Fruit fly (Drosophila melanogaster) whole organism, embryonic: ENCODE data around the gene CG11562.

Source experiments
- CG10431 ChIP-seq: fragments of 200-800 bp; sonication (Bioruptor generic); optimal IDR thresholded peaks from 3 replicates; lab custom pipeline; 2018; ENCODE audit warnings: missing biosample characterization, mild to moderate bottlenecking, missing genetic modification characterization
- CG10654 ChIP-seq: fragments of 200-800 bp; sonication (Bioruptor generic); optimal IDR thresholded peaks from 2 replicates; lab custom pipeline; 2016; ENCODE audit warnings: missing biosample characterization, missing genetic modification characterization
- CG11093 ChIP-seq: fragments of 200-800 bp; sonication (Bioruptor generic); IDR thresholded peaks from 3 replicates; pipeline ENCODE4 v1.3.6; 2022; ENCODE audit warnings: missing biosample characterization, missing genetic modification characterization
- CG11247 ChIP-seq: fragments of 200-800 bp; sonication (Bioruptor generic); IDR thresholded peaks from 2 replicates; pipeline ENCODE4 v1.3.6; 2022; ENCODE audit warnings: missing biosample characterization, missing genetic modification characterization
- CG14667 ChIP-seq: fragments of 200-800 bp; sonication (Bioruptor generic); IDR thresholded peaks from 2 replicates; pipeline ENCODE4 v1.3.6; 2022; ENCODE audit warnings: missing biosample characterization, missing genetic modification characterization
- CG18011 ChIP-seq: fragments of 200-800 bp; sonication (Bioruptor generic); optimal IDR thresholded peaks from 2 replicates; lab custom pipeline; 2017; ENCODE audit warnings: missing biosample characterization, missing genetic modification characterization, mild to moderate bottlenecking, moderate library complexity, missing genotype
- CG1832 ChIP-seq: fragments of 200-800 bp; sonication (Bioruptor generic); optimal IDR thresholded peaks from 2 replicates; lab custom pipeline; 2017; ENCODE audit warnings: missing biosample characterization, mild to moderate bottlenecking, missing genetic modification characterization, inconsistent platforms
- CG2202 ChIP-seq: fragments of 200-800 bp; sonication (Bioruptor generic); optimal IDR thresholded peaks from 2 replicates; lab custom pipeline; 2018; ENCODE audit warnings: missing biosample characterization, mild to moderate bottlenecking, missing genetic modification characterization
- CG32532 ChIP-seq: fragments of 200-800 bp; sonication (Bioruptor generic); IDR thresholded peaks from 2 replicates; pipeline ENCODE4 v1.3.6; 2022; ENCODE audit warnings: missing biosample characterization, missing genetic modification characterization
- CG3281 ChIP-seq: fragments of 200-800 bp; sonication (Bioruptor generic); optimal IDR thresholded peaks from 3 replicates; lab custom pipeline; 2017; ENCODE audit warnings: missing biosample characterization, mild to moderate bottlenecking, missing genetic modification characterization
- CG34376 ChIP-seq: fragments of 200-800 bp; sonication (Bioruptor generic); optimal IDR thresholded peaks from 2 replicates; lab custom pipeline; 2018; ENCODE audit warnings: missing biosample characterization, mild to moderate bottlenecking, missing genetic modification characterization
- CG4854 ChIP-seq: fragments of 200-800 bp; sonication (Bioruptor generic); optimal IDR thresholded peaks from 2 replicates; lab custom pipeline; 2016; ENCODE audit warnings: missing biosample characterization, missing genetic modification characterization, inconsistent platforms
- CG6254 ChIP-seq: fragments of 200-800 bp; sonication (Bioruptor generic); optimal IDR thresholded peaks from 3 replicates; lab custom pipeline; 2017; ENCODE audit warnings: mild to moderate bottlenecking, missing biosample characterization, missing genetic modification reagents, missing genetic modification characterization
- CG7963 ChIP-seq: fragments of 200-800 bp; sonication (Bioruptor generic); IDR thresholded peaks from 3 replicates; pipeline ENCODE4 v1.3.6; 2022; ENCODE audit warnings: missing biosample characterization, missing genetic modification characterization; ENCODE audit not compliant: partially characterized antibody
- CG8290 ChIP-seq, 3 experiments: fragments of 200-800 bp; sonication (Bioruptor generic); optimal IDR thresholded peaks; 2 replicates each; lab custom pipeline; 2016 to 2019; ENCODE audit warnings: missing biosample characterization in 3 of 3, missing genetic modification characterization in 3 of 3, mild to moderate bottlenecking in 2 of 3, moderate library complexity in 1 of 3
- CG8359 ChIP-seq: fragments of 200-800 bp; sonication (Bioruptor generic); optimal IDR thresholded peaks from 2 replicates; lab custom pipeline; 2017; ENCODE audit warnings: missing biosample characterization, mild to moderate bottlenecking, missing genetic modification characterization, borderline replicate concordance
- CG9932 ChIP-seq: fragments of 200-800 bp; sonication (Bioruptor generic); IDR thresholded peaks from 2 replicates; pipeline ENCODE4 v1.3.6; 2022; ENCODE audit warnings: missing biosample characterization, missing genetic modification characterization
- CHES-1-like ChIP-seq: fragments of 200-800 bp; sonication (Bioruptor generic); optimal IDR thresholded peaks from 2 replicates; lab custom pipeline; 2016; ENCODE audit warnings: missing biosample characterization, missing genetic modification characterization
- Dek ChIP-seq: fragments of 200-800 bp; sonication (Bioruptor generic); optimal IDR thresholded peaks from 3 replicates; lab custom pipeline; 2019; ENCODE audit warnings: missing biosample characterization, mild to moderate bottlenecking, missing genetic modification characterization, moderate library complexity
- Doc3 ChIP-seq: fragments of 200-800 bp; sonication (Bioruptor generic); IDR thresholded peaks from 3 replicates; pipeline ENCODE4 v1.3.6; 2022; ENCODE audit warnings: missing biosample characterization, missing genetic modification characterization; ENCODE audit not compliant: partially characterized antibody
- E2f1 ChIP-seq: fragments of 200-800 bp; sonication (Bioruptor generic); IDR thresholded peaks from 2 replicates; pipeline ENCODE4 v1.3.6; 2022; ENCODE audit warnings: missing biosample characterization, missing genetic modification characterization
- ERR ChIP-seq: fragments of 200-800 bp; sonication (Bioruptor generic); optimal IDR thresholded peaks from 2 replicates; lab custom pipeline; 2016; ENCODE audit warnings: missing biosample characterization, missing genetic modification characterization
- HLH4C ChIP-seq: fragments of 200-800 bp; sonication (Bioruptor generic); IDR thresholded peaks from 3 replicates; pipeline ENCODE4 v1.3.6; 2022; ENCODE audit warnings: missing biosample characterization, missing genetic modification characterization; ENCODE audit not compliant: partially characterized antibody
- Hr39 ChIP-seq: fragments of >200 bp; optimal IDR thresholded peaks from 2 replicates; lab custom pipeline; 2017
- MBD-R2 ChIP-seq: fragments of 200-800 bp; sonication (Bioruptor generic); IDR thresholded peaks from 2 replicates; pipeline ENCODE4 v1.3.6; 2022; ENCODE audit warnings: missing biosample characterization, missing genetic modification characterization
- Max ChIP-seq: fragments of 200-800 bp; sonication (Bioruptor generic); optimal IDR thresholded peaks from 2 replicates; lab custom pipeline; 2016; ENCODE audit warnings: missing biosample characterization, mild to moderate bottlenecking, missing genetic modification characterization
- Myb ChIP-seq: fragments of 200-800 bp; sonication (Bioruptor generic); optimal IDR thresholded peaks from 2 replicates; lab custom pipeline; 2016; ENCODE audit warnings: missing biosample characterization, missing genetic modification characterization
- NC2β ChIP-seq: fragments of 200-800 bp; sonication (Bioruptor generic); optimal IDR thresholded peaks from 2 replicates; lab custom pipeline; 2016; ENCODE audit warnings: missing biosample characterization, missing genetic modification characterization
- NK7.1 ChIP-seq: fragments of 200-800 bp; sonication (Bioruptor generic); optimal IDR thresholded peaks from 3 replicates; lab custom pipeline; 2016; ENCODE audit warnings: missing biosample characterization, missing genetic modification characterization
- Sin3A ChIP-seq: fragments of >200 bp; optimal IDR thresholded peaks from 2 replicates; lab custom pipeline; 2018
- ac ChIP-seq: fragments of 200-800 bp; sonication (Bioruptor generic); optimal IDR thresholded peaks from 3 replicates; lab custom pipeline; 2017; ENCODE audit warnings: missing biosample characterization, mild to moderate bottlenecking, missing genetic modification characterization
- az2 ChIP-seq: fragments of 200-800 bp; sonication (Bioruptor generic); optimal IDR thresholded peaks from 3 replicates; lab custom pipeline; 2016; ENCODE audit warnings: missing biosample characterization, missing genetic modification characterization
- br ChIP-seq: fragments of >200 bp; optimal IDR thresholded peaks from 2 replicates; lab custom pipeline; 2017
- chm ChIP-seq: fragments of 200-800 bp; sonication (Bioruptor generic); IDR thresholded peaks from 2 replicates; pipeline ENCODE4 v1.3.6; 2022; ENCODE audit warnings: missing biosample characterization, missing genetic modification characterization
- ci ChIP-seq: fragments of 200-800 bp; sonication (Bioruptor generic); IDR thresholded peaks from 3 replicates; pipeline ENCODE4 v1.3.6; 2022; ENCODE audit warnings: missing biosample characterization, missing genetic modification characterization
- fu2 ChIP-seq: fragments of 200-800 bp; sonication (Bioruptor generic); optimal IDR thresholded peaks from 2 replicates; lab custom pipeline; 2016; ENCODE audit warnings: missing biosample characterization, missing genetic modification characterization
- gfzf ChIP-seq: fragments of 200-800 bp; sonication (Bioruptor generic); optimal IDR thresholded peaks from 2 replicates; lab custom pipeline; 2016; ENCODE audit warnings: missing biosample characterization, mild to moderate bottlenecking, missing genetic modification characterization, moderate library complexity
- grau ChIP-seq: fragments of 200-800 bp; optimal IDR thresholded peaks from 3 replicates; lab custom pipeline; 2019; ENCODE audit warnings: missing biosample characterization, mild to moderate bottlenecking, missing genetic modification characterization, moderate library complexity
- jing ChIP-seq: fragments of 200-800 bp; sonication (Bioruptor generic); optimal IDR thresholded peaks from 2 replicates; lab custom pipeline; 2018; ENCODE audit warnings: missing biosample characterization, mild to moderate bottlenecking, missing genetic modification characterization
- lilli ChIP-seq: fragments of 200-800 bp; sonication (Bioruptor generic); optimal IDR thresholded peaks from 3 replicates; lab custom pipeline; 2016; ENCODE audit warnings: missing biosample characterization, missing genetic modification characterization
- mld ChIP-seq: fragments of 200-800 bp; sonication (Bioruptor generic); IDR thresholded peaks from 3 replicates; pipeline ENCODE4 v1.3.6; 2022; ENCODE audit warnings: missing biosample characterization, missing genetic modification characterization; ENCODE audit not compliant: partially characterized antibody
- nerfin-1 ChIP-seq: fragments of 200-800 bp; sonication (Bioruptor generic); optimal IDR thresholded peaks from 3 replicates; lab custom pipeline; 2019; ENCODE audit warnings: missing biosample characterization, mild to moderate bottlenecking, missing genetic modification characterization, moderate library complexity
- pan ChIP-seq, 4 experiments: fragments of >200 bp in 3 of 4; fragments of 200-800 bp in 1 of 4; sonication (Bioruptor generic) in 1 of 4; optimal IDR thresholded peaks in 3 of 4; IDR thresholded peaks in 1 of 4; 2 replicates each; pipeline versions ENCODE4 v1.3.6 to Lab custom; 2017 to 2022; ENCODE audit warnings: missing biosample characterization in 2 of 4, missing genetic modification characterization in 2 of 4, mixed read lengths in 1 of 4
- pita ChIP-seq: fragments of 200-800 bp; sonication (Bioruptor generic); optimal IDR thresholded peaks from 2 replicates; lab custom pipeline; 2017; ENCODE audit warnings: missing biosample characterization, mild to moderate bottlenecking, missing genetic modification characterization
- prd ChIP-seq, 3 experiments: fragments of >200 bp in 2 of 3; fragments of 200-800 bp in 1 of 3; sonication (Bioruptor generic) in 1 of 3; optimal IDR thresholded peaks in 2 of 3; IDR thresholded peaks in 1 of 3; 2 replicates in 2 of 3; 3 replicates in 1 of 3; pipeline versions ENCODE4 v1.3.6 to Lab custom; 2017 to 2022; ENCODE audit warnings: missing biosample characterization in 1 of 3, missing genetic modification characterization in 1 of 3
- pum ChIP-seq: fragments of 200-800 bp; sonication (Bioruptor generic); optimal IDR thresholded peaks from 2 replicates; lab custom pipeline; 2016; ENCODE audit warnings: missing biosample characterization, missing genetic modification characterization
- rib ChIP-seq: fragments of 200-800 bp; sonication (Bioruptor generic); IDR thresholded peaks from 2 replicates; pipeline ENCODE4 v1.3.6; 2022; ENCODE audit warnings: missing biosample characterization, missing genetic modification characterization
- stc ChIP-seq: fragments of 200-800 bp; sonication (Bioruptor generic); IDR thresholded peaks from 2 replicates; pipeline ENCODE4 v1.3.6; 2022; ENCODE audit warnings: missing biosample characterization, missing genetic modification characterization
- trem ChIP-seq: fragments of 200-800 bp; optimal IDR thresholded peaks from 3 replicates; lab custom pipeline; 2019; ENCODE audit warnings: missing biosample characterization, mild to moderate bottlenecking, missing genetic modification characterization, moderate library complexity
- tup ChIP-seq: fragments of 200-800 bp; sonication (Bioruptor generic); optimal IDR thresholded peaks from 2 replicates; lab custom pipeline; 2016; ENCODE audit warnings: missing biosample characterization, mild to moderate bottlenecking, missing genetic modification characterization, moderate library complexity

CG11562 gene

DNA sequence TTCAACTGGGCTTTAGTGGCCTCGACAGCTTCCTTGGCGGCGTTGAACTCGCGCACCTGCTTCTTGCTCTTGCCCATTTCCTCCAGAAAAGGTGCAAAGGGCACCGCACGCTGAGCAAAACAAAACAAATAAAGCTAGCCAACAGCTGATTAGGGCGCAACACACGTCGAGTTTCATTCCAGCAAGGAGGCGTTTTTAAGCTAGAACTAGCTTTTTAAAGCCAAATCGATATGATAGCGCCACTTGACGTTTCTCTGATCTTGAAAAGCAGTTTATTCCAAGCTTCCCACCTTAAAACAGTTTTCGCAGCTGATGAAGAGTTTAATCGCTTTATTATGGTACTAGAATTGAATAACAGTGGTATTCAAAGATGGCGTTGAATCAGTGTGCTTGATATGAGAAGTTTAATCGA, 9.1 kb upstream of the CG11562 start, which contains the start of gene CG11601 (continued):
- TF ChIP-seq tup (GFP tag; lab: Kevin White, UChicago) (no peak), Hr39 (no peak), prd (optimal IDR thresholded peaks at IDR 0.05; lab: Kevin White, UChicago) (no peak), prd (GFP tag; IDR thresholded peaks at IDR 0.05; lab: Robert Waterston, UW) (0 out of 3 replicates have a peak, but pooled peaks have one; percentile 43), lilli (GFP tag; lab: Kevin White, UChicago) (peak; percentile 68), mld (no peak), Max (GFP tag; lab: Kevin White, UChicago) (no peak), gfzf (GFP tag; lab: Kevin White, UChicago) (peak; percentile 58), NK7.1 (GFP tag; lab: Kevin White, UChicago) (no peak), trem (peak; percentile 8), CG34376 (no peak), nerfin-1 (tag; lab: Kevin White, UChicago) (peak; percentile 10), CG2202 (no peak), CG14667 (GFP tag; lab: Robert Waterston, UW) (no peak), Sin3A (peak; percentile 27), CG7963 (GFP tag; lab: Robert Waterston, UW) (no peak), Dek (tag; lab: Kevin White, UChicago) (no peak), CG1832 (GFP tag; lab: Kevin White, UChicago) (no peak), CG8290 (GFP tag; optimal IDR thresholded peaks at IDR 0.05; lab: Kevin White, UChicago) (no peak), CG8290 (tag; optimal IDR thresholded peaks at IDR 0.05; lab: Kevin White, UChicago) (peak in 1 of 2 experiments; percentile 64), ERR (GFP tag; lab: Kevin White, UChicago) (no peak), HLH4C (peak; percentile 51; the same call in 2 of the 3 replicates), CG10654 (GFP tag; lab: Kevin White, UChicago) (no peak), CG3281 (GFP tag; lab: Kevin White, UChicago) (peak; percentile 26), chm (GFP tag; lab: Robert Waterston, UW) (no peak), CG11093 (GFP tag; lab: Robert Waterston, UW) (no peak), CHES-1-like (GFP tag; lab: Kevin White, UChicago) (peak; percentile 2), jing (GFP tag; lab: Kevin White, UChicago) (no peak), fu2 (GFP tag; lab: Kevin White, UChicago) (peak; percentile 39), CG18011 (GFP tag; lab: Kevin White, UChicago) (no peak), grau (peak; percentile 40), CG11247 (GFP tag; lab: Robert Waterston, UW) (peak; percentile 18; the same call in 1 of the 2 replicates), br (lab: Kevin White, UChicago) (no peak), Doc3 (GFP tag; lab: Robert Waterston, UW) (no peak), pum (GFP tag; lab: Kevin White, UChicago) (no peak), CG9932 (peak; percentile 49), NC2β (GFP tag; lab: Kevin White, UChicago) (peak; percentile 37), CG32532 (GFP tag; lab: Robert Waterston, UW) (0 out of 2 replicates have a peak, but pooled peaks have one; percentile 37), pan (optimal IDR thresholded peaks at IDR 0.05; lab: Kevin White, UChicago) (no peak), pan (GFP tag; optimal IDR thresholded peaks at IDR 0.05 in 1 of 2, IDR thresholded peaks at IDR 0.05 in 1 of 2) (peak in 1 of 2 experiments; percentile 33), az2 (GFP tag; lab: Kevin White, UChicago) (no peak), CG10431 (GFP tag; lab: Kevin White, UChicago) (no peak), CG6254 (GFP tag; lab: Kevin White, UChicago) (no peak), CG4854 (GFP tag; lab: Kevin White, UChicago) (no peak), pita (GFP tag; lab: Kevin White, UChicago) (no peak), CG8359 (GFP tag; lab: Kevin White, UChicago) (no peak), stc (GFP tag; lab: Robert Waterston, UW) (peak; percentile 30; the same call in 1 of the 2 replicates), Myb (peak; percentile 58), rib (GFP tag; lab: Robert Waterston, UW) (no peak), MBD-R2 (GFP tag; lab: Robert Waterston, UW) (peak; percentile 89), ac (GFP tag; lab: Kevin White, UChicago) (no peak), ci (GFP tag; lab: Robert Waterston, UW) (peak; percentile 58; the same call in 1 of the 3 replicates), E2f1 (GFP tag; lab: Robert Waterston, UW) (no peak)
